Fruit fly (Drosophila melanogaster): Measurements from ENCODE around the gene cact.

The cact gene

DNA sequence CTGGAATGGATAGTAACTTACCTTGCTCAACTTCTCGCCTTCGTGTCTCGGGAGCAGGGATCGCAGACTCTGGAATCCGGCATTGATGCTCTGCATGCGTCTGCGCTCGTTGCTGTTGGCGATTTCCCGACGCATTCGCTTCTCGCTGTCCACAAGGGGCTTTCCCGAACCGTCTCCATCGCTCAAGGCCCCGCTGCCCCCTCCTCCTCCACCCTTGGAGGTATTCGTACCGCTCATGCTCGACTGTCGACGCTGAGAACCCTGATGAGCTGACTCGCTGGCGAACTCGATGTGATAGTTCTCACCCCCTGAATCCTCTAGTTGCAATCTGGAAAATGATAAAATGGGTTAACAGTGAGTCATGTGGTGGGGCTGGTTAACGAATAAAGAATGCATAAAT is 47.2 kb downstream of the cact start (continued):
- no peak for TF ChIP-seq CG12219 (GFP tag; optimal IDR thresholded peaks at IDR 0.05)
- TF ChIP-seq CrebB (tag; optimal IDR thresholded peaks at IDR 0.05), result no peak
- TF ChIP-seq slou (GFP tag; optimal IDR thresholded peaks at IDR 0.05), result no peak
- TF ChIP-seq Med (GFP tag), result peak; percentile 54
- TF ChIP-seq CG9817 (tag; optimal IDR thresholded peaks at IDR 0.05), result no peak
- no peak for TF ChIP-seq CG17361 (GFP tag; IDR thresholded peaks at IDR 0.05)
- no peak for TF ChIP-seq CG12236 (GFP tag; optimal IDR thresholded peaks at IDR 0.05)
- TF ChIP-seq CG34376 (GFP tag; optimal IDR thresholded peaks at IDR 0.05), result no peak

DNA sequence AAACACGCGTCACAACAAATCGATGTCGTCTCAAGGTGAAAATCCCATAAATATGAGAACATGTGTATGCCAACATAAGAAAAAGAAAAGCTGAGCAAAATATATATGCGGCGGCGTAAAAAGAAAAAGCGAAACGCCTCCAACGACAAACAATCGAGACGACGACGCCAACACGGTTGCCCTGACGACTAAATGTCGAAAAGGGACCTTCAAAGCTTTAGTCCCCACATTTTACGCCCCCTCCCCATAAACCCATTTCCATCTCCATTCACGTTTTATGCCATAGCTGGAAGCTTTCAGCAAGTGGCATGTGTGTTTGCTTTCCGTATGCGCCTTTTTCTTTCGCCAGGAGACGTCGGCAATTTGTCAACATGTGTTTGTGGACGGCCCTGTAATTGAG is 48.1 kb downstream of the cact start:
- no peak for TF ChIP-seq odd (GFP tag; optimal IDR thresholded peaks at IDR 0.05)
- no peak for TF ChIP-seq stc (GFP tag; IDR thresholded peaks at IDR 0.05)
- peak; percentile 2 for TF ChIP-seq pfk (GFP tag; optimal IDR thresholded peaks at IDR 0.05)
- TF ChIP-seq CG11504 (tag; optimal IDR thresholded peaks at IDR 0.05), result no peak
- TF ChIP-seq gcm2 (GFP tag; optimal IDR thresholded peaks at IDR 0.05), result no peak
- TF ChIP-seq ftz-f1 (GFP tag; optimal IDR thresholded peaks at IDR 0.05), result peak; percentile 17
- peak; percentile 69 for TF ChIP-seq Med (GFP tag)
- peak; percentile 5 for TF ChIP-seq sd (tag; optimal IDR thresholded peaks at IDR 0.05)
- TF ChIP-seq CG12236 (GFP tag; optimal IDR thresholded peaks at IDR 0.05), result no peak
- no peak for TF ChIP-seq ac (GFP tag; optimal IDR thresholded peaks at IDR 0.05)
- TF ChIP-seq ewg (GFP tag; optimal IDR thresholded peaks at IDR 0.05), result no peak
- TF ChIP-seq hb (GFP tag; IDR thresholded peaks at IDR 0.05; ENCODE audit: partially characterized antibody), result no peak
- TF ChIP-seq Rfx (GFP tag; IDR thresholded peaks at IDR 0.05), result peak; percentile 54; the same call in 1 of the 2 replicates
- no peak for TF ChIP-seq Ravus (GFP tag; IDR thresholded peaks at IDR 0.05)
- TF ChIP-seq fd3F (GFP tag; optimal IDR thresholded peaks at IDR 0.05), result no peak
- TF ChIP-seq Drgx (GFP tag; IDR thresholded peaks at IDR 0.05), result 0 out of 2 replicates have a peak, but pooled peaks have one; percentile 12
- peak; percentile 26 for TF ChIP-seq CG12769 (tag; optimal IDR thresholded peaks at IDR 0.05)
- peak; percentile 78 for TF ChIP-seq abd-A (tag; optimal IDR thresholded peaks at IDR 0.05)
- peak; percentile 65 for TF ChIP-seq nom (GFP tag; optimal IDR thresholded peaks at IDR 0.05)
- TF ChIP-seq CG10543 (GFP tag; optimal IDR thresholded peaks at IDR 0.05), result peak; percentile 48
- TF ChIP-seq Eip74EF (GFP tag; optimal IDR thresholded peaks at IDR 0.05), result no peak
- TF ChIP-seq CG13894 (tag; optimal IDR thresholded peaks at IDR 0.05), result peak; percentile 72
- no peak for TF ChIP-seq Elba2 (GFP tag; optimal IDR thresholded peaks at IDR 0.05)
- no peak for TF ChIP-seq croc (GFP tag; conservative IDR thresholded peaks at IDR 0.05)

DNA sequence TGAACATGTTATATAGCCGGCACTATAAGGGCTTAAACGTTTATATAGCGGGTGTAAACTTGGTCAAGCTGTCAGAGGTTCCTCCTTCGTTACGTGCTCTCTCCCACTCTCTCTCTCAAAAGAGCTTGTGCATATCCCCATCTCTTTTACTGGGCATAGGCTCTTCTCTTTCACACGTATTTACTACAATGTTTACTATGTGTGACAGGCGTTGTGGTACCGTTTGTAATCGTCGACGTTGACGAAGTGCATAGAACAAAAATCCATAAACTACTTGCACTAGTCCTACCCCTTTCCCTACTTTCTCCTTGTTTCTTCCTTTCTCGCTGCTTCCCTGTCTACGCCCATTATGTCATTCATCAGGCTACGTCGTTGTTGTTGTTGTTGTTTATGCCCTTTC is 49.2 kb downstream of the cact start:
- TF ChIP-seq Trl (optimal IDR thresholded peaks at IDR 0.05) (peak; percentile 40 to 42), Trl (GFP tag; optimal IDR thresholded peaks at IDR 0.05) (no peak), pfk (GFP tag; optimal IDR thresholded peaks at IDR 0.05) (peak; percentile 7), zen (tag; optimal IDR thresholded peaks at IDR 0.05) (peak; percentile 0), Hmr (GFP tag; optimal IDR thresholded peaks at IDR 0.05) (no peak), CG18262 (tag; optimal IDR thresholded peaks at IDR 0.05) (no peak), CHES-1-like (GFP tag; optimal IDR thresholded peaks at IDR 0.05) (no peak), crp (GFP tag; optimal IDR thresholded peaks at IDR 0.05) (peak in 1 of 2 experiments; percentile 5), CG10321 (GFP tag; IDR thresholded peaks at IDR 0.05) (0 out of 2 replicates have a peak, but pooled peaks have one; percentile 26), Pdp1 (GFP tag; optimal IDR thresholded peaks at IDR 0.05) (peak in 1 of 2 experiments; percentile 11)

Data from whole organism, embryonic.